Fruit fly (Drosophila melanogaster): ENCODE results near the gene CG7215.

DNA sequence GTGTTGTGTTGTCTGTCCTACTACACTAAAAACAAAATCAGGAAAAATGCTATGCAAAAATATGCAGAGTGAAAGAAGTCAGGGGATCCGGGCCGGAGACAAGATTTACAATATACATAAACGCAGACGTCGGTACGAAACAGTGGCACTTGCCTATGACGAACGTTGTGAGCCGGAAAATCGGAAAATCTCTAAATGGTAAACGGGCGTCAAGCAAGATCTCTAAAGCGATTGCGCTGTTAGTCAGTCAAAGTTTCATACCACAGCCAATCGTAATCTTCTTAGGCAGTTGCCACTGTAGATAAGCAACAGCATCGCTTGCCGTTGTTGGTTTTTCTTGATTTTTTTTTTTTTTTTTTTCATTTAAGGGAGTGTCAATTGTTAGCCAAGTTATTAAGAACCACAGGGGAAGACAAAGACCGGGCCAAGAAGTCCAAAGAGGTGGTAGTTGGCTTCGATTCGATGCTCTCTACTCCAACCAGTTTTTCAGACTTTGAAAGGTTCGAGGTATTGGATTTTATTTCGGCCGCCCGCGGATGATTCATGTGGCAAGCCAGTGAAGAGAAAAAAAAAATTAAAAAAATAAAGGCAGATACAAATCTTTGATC lies 41.9 kb downstream of the CG7215 start:
- peak; percentile 47; the same call in 1 of the 2 replicates for TF ChIP-seq CG10348 (GFP tag; IDR thresholded peaks at IDR 0.05)
- TF ChIP-seq CG17806 (tag; optimal IDR thresholded peaks at IDR 0.05), result peak; percentile 78
- peak; percentile 78 for TF ChIP-seq Pif1A (GFP tag; optimal IDR thresholded peaks at IDR 0.05)
